Worm (Caenorhabditis elegans) whole organism, L1 larva: ENCODE data around the gene Y37D8A.29.

Experiments used
- C04F5.9 ChIP-seq: sonication (generic microtip); optimal IDR thresholded peaks from 2 replicates; lab custom pipeline; 2016; ENCODE audit warnings: missing genetic modification characterization, missing compliant biosample characterization
- F16B12.6 ChIP-seq: fragments of 150-350 bp; optimal IDR thresholded peaks from 2 replicates; lab custom pipeline; 2014; ENCODE audit warnings: missing biosample characterization, missing genetic modification characterization
- Y116A8C.19 ChIP-seq: sonication (generic microtip); optimal IDR thresholded peaks from 2 replicates; lab custom pipeline; 2016; ENCODE audit warnings: missing compliant biosample characterization, missing genetic modification characterization, borderline replicate concordance
- aha-1 ChIP-seq: fragments of 150-350 bp; optimal IDR thresholded peaks from 2 replicates; lab custom pipeline; 2014; ENCODE audit warnings: missing biosample characterization, missing genetic modification characterization
- aly-2 ChIP-seq: fragments of 150-350 bp; optimal IDR thresholded peaks from 2 replicates; lab custom pipeline; 2014; ENCODE audit warnings: missing biosample characterization, missing genetic modification characterization
- blmp-1 ChIP-seq: fragments of 150-350 bp; optimal IDR thresholded peaks from 2 replicates; lab custom pipeline; 2014; ENCODE audit warnings: missing biosample characterization, missing genetic modification characterization
- ceh-63 ChIP-seq: fragments of 200-800 bp; sonication (Bioruptor generic); optimal IDR thresholded peaks from 2 replicates; lab custom pipeline; 2018; ENCODE audit warnings: mild to moderate bottlenecking, missing genetic modification characterization, missing compliant biosample characterization
- ceh-82 ChIP-seq, 3 experiments: fragments of 150-350 bp in 1 of 3; sonication (generic microtip) in 2 of 3; optimal IDR thresholded peaks; 2 replicates each; lab custom pipeline; 2014 to 2017; ENCODE audit warnings: missing biosample characterization in 3 of 3, missing genetic modification characterization in 3 of 3
- ceh-88 ChIP-seq: fragments of 200-800 bp; sonication (Bioruptor generic); IDR thresholded peaks from 2 replicates; pipeline ENCODE4 v1.3.6; 2022; ENCODE audit warnings: missing genetic modification characterization, missing compliant biosample characterization
- ceh-90 ChIP-seq: sonication (generic microtip); optimal IDR thresholded peaks from 2 replicates; lab custom pipeline; 2016; ENCODE audit warnings: missing genetic modification characterization, missing compliant biosample characterization
- ces-1 ChIP-seq: fragments of 150-350 bp; optimal IDR thresholded peaks from 2 replicates; lab custom pipeline; 2014; ENCODE audit warnings: missing biosample characterization, missing genetic modification reagents, missing genetic modification characterization
- dpl-1 ChIP-seq, 3 experiments: fragments of 150-350 bp in 2 of 3; sonication (generic microtip) in 1 of 3; optimal IDR thresholded peaks; 2 replicates each; lab custom pipeline; 2014 to 2017; ENCODE audit warnings: missing biosample characterization in 3 of 3, missing genetic modification characterization in 3 of 3, missing genetic modification reagents in 3 of 3
- dsc-1 ChIP-seq: sonication (generic microtip); optimal IDR thresholded peaks from 2 replicates; lab custom pipeline; 2016; ENCODE audit warnings: mild to moderate bottlenecking, missing genetic modification characterization, missing compliant biosample characterization
- efl-1 ChIP-seq, 4 experiments: fragments of 150-350 bp; optimal IDR thresholded peaks in 3 of 4; peaks in 1 of 4; 1 replicate in 1 of 4; 2 replicates in 3 of 4; lab custom pipeline; 2014; ENCODE audit warnings: missing biosample characterization in 2 of 4, missing genetic modification characterization in 2 of 4, missing genetic modification reagents in 2 of 4
- egl-13 ChIP-seq: sonication (generic microtip); optimal IDR thresholded peaks from 2 replicates; lab custom pipeline; 2016; ENCODE audit warnings: missing genotype, missing genetic modification reagents, missing genetic modification characterization, missing compliant biosample characterization
- elt-2 ChIP-seq: sonication (generic microtip); optimal IDR thresholded peaks from 2 replicates; lab custom pipeline; 2016; ENCODE audit warnings: missing genetic modification characterization, mild to moderate bottlenecking, inconsistent platforms, missing compliant biosample characterization, missing genetic modification reagents
- elt-3 ChIP-seq, 6 experiments: fragments of 150-350 bp in 1 of 6; sonication (generic microtip); optimal IDR thresholded peaks; 2 replicates each; lab custom pipeline; 2017 to 2018; ENCODE audit warnings: missing biosample characterization in 6 of 6, missing genetic modification characterization in 6 of 6, inconsistent platforms in 1 of 6
- fkh-4 ChIP-seq: sonication (generic microtip); optimal IDR thresholded peaks from 2 replicates; lab custom pipeline; 2016; ENCODE audit warnings: missing compliant biosample characterization, missing genetic modification characterization, borderline replicate concordance
- fkh-8 ChIP-seq: sonication (generic microtip); optimal IDR thresholded peaks from 2 replicates; lab custom pipeline; 2016; ENCODE audit warnings: mild to moderate bottlenecking, missing genetic modification characterization, missing compliant biosample characterization
- grh-1 ChIP-seq: fragments of 200-800 bp; sonication (Bioruptor generic); IDR thresholded peaks from 2 replicates; pipeline ENCODE4 v1.3.6; 2022; ENCODE audit warnings: missing genetic modification reagents, missing genetic modification characterization, missing compliant biosample characterization
- hlh-17 ChIP-seq: fragments of 200-800 bp; sonication (Bioruptor generic); optimal IDR thresholded peaks from 2 replicates; lab custom pipeline; 2018; ENCODE audit warnings: missing genetic modification characterization, mild to moderate bottlenecking, missing compliant biosample characterization, moderate library complexity, borderline replicate concordance
- hpl-2 ChIP-seq: fragments of 150-350 bp; optimal IDR thresholded peaks from 2 replicates; lab custom pipeline; 2014; ENCODE audit warnings: missing biosample characterization, missing genetic modification reagents, missing genetic modification characterization
- irx-1 ChIP-seq: sonication (generic microtip); optimal IDR thresholded peaks from 2 replicates; lab custom pipeline; 2016; ENCODE audit warnings: missing genetic modification characterization, missing compliant biosample characterization
- jun-1 ChIP-seq: fragments of 150-350 bp; optimal IDR thresholded peaks from 2 replicates; lab custom pipeline; 2014; ENCODE audit warnings: missing biosample characterization, missing genetic modification reagents, missing genetic modification characterization
- lin-13 ChIP-seq: fragments of 150-350 bp; optimal IDR thresholded peaks from 2 replicates; lab custom pipeline; 2014; ENCODE audit warnings: missing biosample characterization, missing genetic modification reagents, missing genetic modification characterization
- lin-14 ChIP-seq: fragments of 200-800 bp; sonication (Bioruptor generic); optimal IDR thresholded peaks from 2 replicates; lab custom pipeline; 2018; ENCODE audit warnings: mild to moderate bottlenecking, missing genetic modification characterization, moderate library complexity, missing compliant biosample characterization
- lin-39 ChIP-seq: fragments of 150-350 bp; optimal IDR thresholded peaks from 2 replicates; lab custom pipeline; 2014; ENCODE audit warnings: missing biosample characterization, missing genetic modification reagents, missing genetic modification characterization
- mab-9 ChIP-seq: fragments of 200-800 bp; sonication (Bioruptor generic); IDR thresholded peaks from 2 replicates; pipeline ENCODE4 v1.3.6; 2022; ENCODE audit warnings: missing genetic modification reagents, missing genetic modification characterization, missing compliant biosample characterization
- mef-2 ChIP-seq: fragments of 150-350 bp; optimal IDR thresholded peaks from 2 replicates; lab custom pipeline; 2014; ENCODE audit warnings: missing biosample characterization, missing genetic modification characterization
- nhr-19 ChIP-seq: fragments of 200-800 bp; sonication (Bioruptor generic); conservative IDR thresholded peaks from 2 replicates; pipeline ENCODE4 v1.3.6; 2022; ENCODE audit warnings: missing genetic modification characterization, missing compliant biosample characterization
- nhr-20 ChIP-seq: sonication (generic microtip); optimal IDR thresholded peaks from 2 replicates; lab custom pipeline; 2016; ENCODE audit warnings: mild to moderate bottlenecking, missing genetic modification characterization, missing compliant biosample characterization
- nhr-28 ChIP-seq: fragments of 150-350 bp; optimal IDR thresholded peaks from 2 replicates; lab custom pipeline; 2014; ENCODE audit warnings: missing biosample characterization, missing genetic modification characterization
- nhr-47 ChIP-seq: sonication (generic microtip); optimal IDR thresholded peaks from 2 replicates; lab custom pipeline; 2016; ENCODE audit warnings: mild to moderate bottlenecking, missing genetic modification characterization, moderate library complexity, missing compliant biosample characterization
- nhr-84 ChIP-seq: sonication (generic microtip); optimal IDR thresholded peaks from 2 replicates; lab custom pipeline; 2017; ENCODE audit warnings: missing biosample characterization, missing genetic modification characterization
- pqm-1 ChIP-seq: sonication (generic microtip); optimal IDR thresholded peaks from 3 replicates; lab custom pipeline; 2017; ENCODE audit warnings: missing biosample characterization, missing genetic modification characterization
- rnt-1 ChIP-seq: sonication (generic microtip); optimal IDR thresholded peaks from 2 replicates; lab custom pipeline; 2016; ENCODE audit warnings: mild to moderate bottlenecking, missing genetic modification characterization, moderate library complexity, missing compliant biosample characterization
- snu-23 ChIP-seq: sonication (generic microtip); optimal IDR thresholded peaks from 2 replicates; lab custom pipeline; 2016; ENCODE audit warnings: missing genetic modification characterization, missing compliant biosample characterization
- sox-4 ChIP-seq: sonication (generic microtip); optimal IDR thresholded peaks from 2 replicates; lab custom pipeline; 2016; ENCODE audit warnings: missing genetic modification characterization, missing compliant biosample characterization
- sup-37 ChIP-seq: fragments of 200-800 bp; sonication (Bioruptor generic); optimal IDR thresholded peaks from 2 replicates; lab custom pipeline; 2018; ENCODE audit warnings: mild to moderate bottlenecking, missing genetic modification characterization, missing compliant biosample characterization
- swsn-7 ChIP-seq: sonication (generic microtip); optimal IDR thresholded peaks from 2 replicates; lab custom pipeline; 2016; ENCODE audit warnings: missing genetic modification characterization, missing compliant biosample characterization
- unc-130 ChIP-seq: fragments of 150-350 bp; optimal IDR thresholded peaks from 2 replicates; lab custom pipeline; 2017; ENCODE audit warnings: missing biosample characterization, missing genetic modification characterization, inconsistent platforms
- unc-86 ChIP-seq: sonication (generic microtip); optimal IDR thresholded peaks from 2 replicates; lab custom pipeline; 2016; ENCODE audit warnings: missing genetic modification characterization, missing compliant biosample characterization
- vab-15 ChIP-seq: sonication (generic microtip); optimal IDR thresholded peaks from 2 replicates; lab custom pipeline; 2017; ENCODE audit warnings: missing genotype, mild to moderate bottlenecking, missing genetic modification characterization, missing compliant biosample characterization
- zag-1 ChIP-seq: fragments of 150-350 bp; optimal IDR thresholded peaks from 2 replicates; lab custom pipeline; 2014; ENCODE audit warnings: missing biosample characterization, missing genetic modification characterization
- ztf-11 ChIP-seq, 2 experiments: sonication (generic microtip); optimal IDR thresholded peaks; 2 replicates each; lab custom pipeline; 2016 to 2017; ENCODE audit warnings: missing genetic modification characterization in 2 of 2, missing biosample characterization in 1 of 2, missing compliant biosample characterization in 1 of 2

The Y37D8A.29 gene

ce11 chrIII:12904987-12905541, 13.6 kb upstream of the Y37D8A.29 start, which contains the start of gene cox-5A (continued):
- TF ChIP-seq rnt-1 (tag; lab: Kevin White, UChicago) (peak; percentile 99), hpl-2 (GFP tag; lab: Kevin White, UChicago) (peak; percentile 93), irx-1 (tag; lab: Kevin White, UChicago) (peak; percentile 99), ceh-82 (tag; optimal IDR thresholded peaks at IDR 0.05; lab: Kevin White, UChicago) (peak; percentile 99), fkh-8 (tag; lab: Kevin White, UChicago) (peak; percentile 100), unc-130 (tag; lab: Kevin White, UChicago) (peak; percentile 99), blmp-1 (tag; lab: Kevin White, UChicago) (peak; percentile 86), snu-23 (GFP tag; lab: Kevin White, UChicago) (peak; percentile 100), dpl-1 (GFP tag; optimal IDR thresholded peaks at IDR 0.05; lab: Kevin White, UChicago) (peak; percentile 100), ztf-11 (tag; optimal IDR thresholded peaks at IDR 0.05; lab: Kevin White, UChicago) (peak in 1 of 2 experiments; percentile 98), hlh-17 (GFP tag; lab: Kevin White, UChicago) (peak; percentile 36), sox-4 (tag; lab: Kevin White, UChicago) (peak; percentile 98), egl-13 (peak; percentile 99), jun-1 (tag; lab: Kevin White, UChicago) (peak; percentile 99), nhr-28 (tag; lab: Kevin White, UChicago) (peak; percentile 52), ces-1 (GFP tag; lab: Kevin White, UChicago) (no peak), aly-2 (peak; percentile 98), F16B12.6 (tag; lab: Kevin White, UChicago) (peak; percentile 81), pqm-1 (peak; percentile 58), efl-1 (optimal IDR thresholded peaks at IDR 0.05; lab: Kevin White, UChicago) (peak; percentile 96 to 100), efl-1 (GFP tag; optimal IDR thresholded peaks at IDR 0.05 in 1 of 2; lab: Kevin White, UChicago) (peak; percentile 100), elt-3 (tag; optimal IDR thresholded peaks at IDR 0.05; lab: Kevin White, UChicago) (peak in 5 of 6 experiments; percentile 83 to 99 (median 97)), vab-15 (tag; lab: Kevin White, UChicago) (peak; percentile 96), unc-86 (tag; lab: Kevin White, UChicago) (peak; percentile 100), lin-14 (GFP tag; lab: Kevin White, UChicago) (peak; percentile 100), elt-2 (tag; lab: Kevin White, UChicago) (peak; percentile 96), ceh-88 (GFP tag; lab: Robert Waterston, UW) (peak; percentile 98), lin-39 (peak; percentile 98), ceh-63 (peak; percentile 83), nhr-19 (peak; percentile 99), nhr-47 (tag; lab: Kevin White, UChicago) (peak; percentile 100), aha-1 (tag; lab: Kevin White, UChicago) (peak; percentile 96), zag-1 (tag; lab: Kevin White, UChicago) (peak; percentile 94)

ce11 chrIII:12904052-12904451, 12.6 kb upstream of the Y37D8A.29 start:
- TF ChIP-seq vab-15 (tag; lab: Kevin White, UChicago) (no peak), efl-1 (optimal IDR thresholded peaks at IDR 0.05; lab: Kevin White, UChicago) (no peak), efl-1 (GFP tag; optimal IDR thresholded peaks at IDR 0.05 in 1 of 2; lab: Kevin White, UChicago) (peak in 1 of 2 experiments; percentile 16), sup-37 (GFP tag; lab: Kevin White, UChicago) (no peak), swsn-7 (no peak), lin-14 (GFP tag; lab: Kevin White, UChicago) (peak; percentile 0), nhr-20 (tag; lab: Kevin White, UChicago) (no peak), unc-86 (tag; lab: Kevin White, UChicago) (no peak), lin-13 (GFP tag; lab: Kevin White, UChicago) (no peak), F16B12.6 (tag; lab: Kevin White, UChicago) (no peak), mef-2 (tag; lab: Kevin White, UChicago) (no peak), grh-1 (GFP tag; lab: Robert Waterston, UW) (no peak), Y116A8C.19 (tag; lab: Kevin White, UChicago) (no peak), ceh-82 (tag; optimal IDR thresholded peaks at IDR 0.05; lab: Kevin White, UChicago) (no peak), sox-4 (tag; lab: Kevin White, UChicago) (no peak), dsc-1 (peak; percentile 82), irx-1 (tag; lab: Kevin White, UChicago) (no peak), hpl-2 (GFP tag; lab: Kevin White, UChicago) (no peak), mab-9 (GFP tag; lab: Robert Waterston, UW) (no peak), fkh-4 (tag; lab: Kevin White, UChicago) (peak; percentile 35), ceh-90 (tag; lab: Kevin White, UChicago) (no peak), C04F5.9 (tag; lab: Kevin White, UChicago) (no peak), nhr-28 (tag; lab: Kevin White, UChicago) (no peak), nhr-84 (no peak)
